Worm (Caenorhabditis elegans) whole organism, L1 larva: ENCODE data around the gene R13A1.3.

Experiments used
- C04F5.9 ChIP-seq: sonication (generic microtip); optimal IDR thresholded peaks from 2 replicates; lab custom pipeline; 2016; ENCODE audit warnings: missing genetic modification characterization, missing compliant biosample characterization
- F16B12.6 ChIP-seq: fragments of 150-350 bp; optimal IDR thresholded peaks from 2 replicates; lab custom pipeline; 2014; ENCODE audit warnings: missing biosample characterization, missing genetic modification characterization
- aly-2 ChIP-seq: fragments of 150-350 bp; optimal IDR thresholded peaks from 2 replicates; lab custom pipeline; 2014; ENCODE audit warnings: missing biosample characterization, missing genetic modification characterization
- blmp-1 ChIP-seq: fragments of 150-350 bp; optimal IDR thresholded peaks from 2 replicates; lab custom pipeline; 2014; ENCODE audit warnings: missing biosample characterization, missing genetic modification characterization
- ceh-8 ChIP-seq: fragments of 200-800 bp; sonication (Bioruptor generic); optimal IDR thresholded peaks from 2 replicates; lab custom pipeline; 2018; ENCODE audit warnings: mild to moderate bottlenecking, missing genetic modification characterization, moderate library complexity, missing compliant biosample characterization
- ceh-88 ChIP-seq: fragments of 200-800 bp; sonication (Bioruptor generic); IDR thresholded peaks from 2 replicates; pipeline ENCODE4 v1.3.6; 2022; ENCODE audit warnings: missing genetic modification characterization, missing compliant biosample characterization
- ces-1 ChIP-seq: fragments of 150-350 bp; optimal IDR thresholded peaks from 2 replicates; lab custom pipeline; 2014; ENCODE audit warnings: missing biosample characterization, missing genetic modification reagents, missing genetic modification characterization
- dpl-1 ChIP-seq, 3 experiments: fragments of 150-350 bp in 2 of 3; sonication (generic microtip) in 1 of 3; optimal IDR thresholded peaks; 2 replicates each; lab custom pipeline; 2014 to 2017; ENCODE audit warnings: missing biosample characterization in 3 of 3, missing genetic modification characterization in 3 of 3, missing genetic modification reagents in 3 of 3
- dsc-1 ChIP-seq: sonication (generic microtip); optimal IDR thresholded peaks from 2 replicates; lab custom pipeline; 2016; ENCODE audit warnings: mild to moderate bottlenecking, missing genetic modification characterization, missing compliant biosample characterization
- efl-1 ChIP-seq, 4 experiments: fragments of 150-350 bp; optimal IDR thresholded peaks in 3 of 4; peaks in 1 of 4; 1 replicate in 1 of 4; 2 replicates in 3 of 4; lab custom pipeline; 2014; ENCODE audit warnings: missing biosample characterization in 2 of 4, missing genetic modification characterization in 2 of 4, missing genetic modification reagents in 2 of 4
- efl-3 ChIP-seq: fragments of 200-800 bp; sonication (Bioruptor generic); optimal IDR thresholded peaks from 2 replicates; lab custom pipeline; 2018; ENCODE audit warnings: mild to moderate bottlenecking, missing genetic modification characterization, missing compliant biosample characterization
- egl-27 ChIP-seq, 2 experiments: fragments of 150-350 bp in 1 of 2; sonication (generic microtip); optimal IDR thresholded peaks; 3 replicates each; lab custom pipeline; 2017 to 2018; ENCODE audit warnings: missing biosample characterization in 2 of 2, missing genetic modification characterization in 2 of 2, missing genetic modification reagents in 2 of 2
- elt-3 ChIP-seq, 6 experiments: fragments of 150-350 bp in 1 of 6; sonication (generic microtip); optimal IDR thresholded peaks; 2 replicates each; lab custom pipeline; 2017 to 2018; ENCODE audit warnings: missing biosample characterization in 6 of 6, missing genetic modification characterization in 6 of 6, inconsistent platforms in 1 of 6
- fkh-8 ChIP-seq: sonication (generic microtip); optimal IDR thresholded peaks from 2 replicates; lab custom pipeline; 2016; ENCODE audit warnings: mild to moderate bottlenecking, missing genetic modification characterization, missing compliant biosample characterization
- fos-1 ChIP-seq: fragments of 150-350 bp; optimal IDR thresholded peaks from 2 replicates; lab custom pipeline; 2014; ENCODE audit warnings: missing biosample characterization, missing genetic modification characterization
- hlh-4 ChIP-seq: sonication (generic microtip); optimal IDR thresholded peaks from 2 replicates; lab custom pipeline; 2016; ENCODE audit warnings: mild to moderate bottlenecking, missing genetic modification characterization, missing compliant biosample characterization
- hpl-2 ChIP-seq: fragments of 150-350 bp; optimal IDR thresholded peaks from 2 replicates; lab custom pipeline; 2014; ENCODE audit warnings: missing biosample characterization, missing genetic modification reagents, missing genetic modification characterization
- jun-1 ChIP-seq: fragments of 150-350 bp; optimal IDR thresholded peaks from 2 replicates; lab custom pipeline; 2014; ENCODE audit warnings: missing biosample characterization, missing genetic modification reagents, missing genetic modification characterization
- lin-14 ChIP-seq: fragments of 200-800 bp; sonication (Bioruptor generic); optimal IDR thresholded peaks from 2 replicates; lab custom pipeline; 2018; ENCODE audit warnings: mild to moderate bottlenecking, missing genetic modification characterization, moderate library complexity, missing compliant biosample characterization
- lin-35 ChIP-seq, 2 experiments: fragments of 150-350 bp; optimal IDR thresholded peaks; 2 replicates each; lab custom pipeline; 2014; ENCODE audit warnings: missing biosample characterization in 2 of 2, missing genetic modification characterization in 2 of 2, missing genetic modification reagents in 2 of 2
- lin-39 ChIP-seq: fragments of 150-350 bp; optimal IDR thresholded peaks from 2 replicates; lab custom pipeline; 2014; ENCODE audit warnings: missing biosample characterization, missing genetic modification reagents, missing genetic modification characterization
- lsy-2 ChIP-seq, 2 experiments: fragments of 150-350 bp; optimal IDR thresholded peaks; 2 replicates each; lab custom pipeline; 2014; ENCODE audit warnings: missing biosample characterization in 2 of 2, missing genetic modification characterization in 2 of 2
- mab-9 ChIP-seq: fragments of 200-800 bp; sonication (Bioruptor generic); IDR thresholded peaks from 2 replicates; pipeline ENCODE4 v1.3.6; 2022; ENCODE audit warnings: missing genetic modification reagents, missing genetic modification characterization, missing compliant biosample characterization
- mdl-1 ChIP-seq, 2 experiments: fragments of 150-350 bp; optimal IDR thresholded peaks; 2 replicates each; lab custom pipeline; 2014 to 2017; ENCODE audit warnings: missing biosample characterization in 2 of 2, missing genetic modification characterization in 2 of 2, inconsistent platforms in 1 of 2
- mef-2 ChIP-seq: fragments of 150-350 bp; optimal IDR thresholded peaks from 2 replicates; lab custom pipeline; 2014; ENCODE audit warnings: missing biosample characterization, missing genetic modification characterization
- mep-1 ChIP-seq: fragments of 150-350 bp; optimal IDR thresholded peaks from 2 replicates; lab custom pipeline; 2014; ENCODE audit warnings: missing biosample characterization, missing genetic modification characterization
- nhr-11 ChIP-seq: fragments of 150-350 bp; optimal IDR thresholded peaks from 2 replicates; lab custom pipeline; 2014; ENCODE audit warnings: missing biosample characterization, missing genetic modification characterization
- nhr-47 ChIP-seq: sonication (generic microtip); optimal IDR thresholded peaks from 2 replicates; lab custom pipeline; 2016; ENCODE audit warnings: mild to moderate bottlenecking, missing genetic modification characterization, moderate library complexity, missing compliant biosample characterization
- nhr-71 ChIP-seq: sonication (generic microtip); optimal IDR thresholded peaks from 2 replicates; lab custom pipeline; 2016; ENCODE audit warnings: mild to moderate bottlenecking, missing genetic modification characterization, moderate library complexity, missing compliant biosample characterization
- nhr-76 ChIP-seq: sonication (generic microtip); optimal IDR thresholded peaks from 2 replicates; lab custom pipeline; 2017; ENCODE audit warnings: missing biosample characterization, missing genetic modification characterization
- nhr-85 ChIP-seq: sonication (generic microtip); peaks from one replicate; lab custom pipeline; 2016; ENCODE audit warnings: missing genetic modification characterization, inconsistent platforms, missing compliant biosample characterization
- pqm-1 ChIP-seq: sonication (generic microtip); optimal IDR thresholded peaks from 3 replicates; lab custom pipeline; 2017; ENCODE audit warnings: missing biosample characterization, missing genetic modification characterization
- rnt-1 ChIP-seq: sonication (generic microtip); optimal IDR thresholded peaks from 2 replicates; lab custom pipeline; 2016; ENCODE audit warnings: mild to moderate bottlenecking, missing genetic modification characterization, moderate library complexity, missing compliant biosample characterization
- skn-1 ChIP-seq: fragments of 150-350 bp; optimal IDR thresholded peaks from 2 replicates; lab custom pipeline; 2014; ENCODE audit warnings: missing biosample characterization, missing genetic modification characterization
- snpc-4 ChIP-seq: fragments of 150-350 bp; optimal IDR thresholded peaks from 2 replicates; lab custom pipeline; 2014; ENCODE audit warnings: missing biosample characterization, missing genetic modification characterization
- tbx-2 ChIP-seq: sonication (generic microtip); optimal IDR thresholded peaks from 2 replicates; lab custom pipeline; 2016; ENCODE audit warnings: missing genetic modification characterization, missing compliant biosample characterization
- tlp-1 ChIP-seq: fragments of 150-350 bp; optimal IDR thresholded peaks from 2 replicates; lab custom pipeline; 2014; ENCODE audit warnings: missing biosample characterization, missing genetic modification characterization
- unc-130 ChIP-seq: fragments of 150-350 bp; optimal IDR thresholded peaks from 2 replicates; lab custom pipeline; 2017; ENCODE audit warnings: missing biosample characterization, missing genetic modification characterization, inconsistent platforms
- unc-30 ChIP-seq: sonication (generic microtip); optimal IDR thresholded peaks from 2 replicates; lab custom pipeline; 2017; ENCODE audit warnings: missing biosample characterization, missing genetic modification characterization
- unc-62 ChIP-seq: fragments of 150-350 bp; optimal IDR thresholded peaks from 2 replicates; lab custom pipeline; 2014; ENCODE audit warnings: missing biosample characterization, missing genetic modification reagents, missing genetic modification characterization
- unc-86 ChIP-seq: sonication (generic microtip); optimal IDR thresholded peaks from 2 replicates; lab custom pipeline; 2016; ENCODE audit warnings: missing genetic modification characterization, missing compliant biosample characterization
- unc-98 ChIP-seq: fragments of 200-800 bp; sonication (Bioruptor generic); IDR thresholded peaks from 2 replicates; pipeline ENCODE4 v1.3.6; 2022; ENCODE audit warnings: missing genetic modification characterization, missing compliant biosample characterization
- vab-15 ChIP-seq: sonication (generic microtip); optimal IDR thresholded peaks from 2 replicates; lab custom pipeline; 2017; ENCODE audit warnings: missing genotype, mild to moderate bottlenecking, missing genetic modification characterization, missing compliant biosample characterization
- xbp-1 ChIP-seq: sonication (generic microtip); optimal IDR thresholded peaks from 2 replicates; lab custom pipeline; 2016; ENCODE audit warnings: missing genetic modification characterization, missing compliant biosample characterization

The R13A1.3 gene

DNA sequence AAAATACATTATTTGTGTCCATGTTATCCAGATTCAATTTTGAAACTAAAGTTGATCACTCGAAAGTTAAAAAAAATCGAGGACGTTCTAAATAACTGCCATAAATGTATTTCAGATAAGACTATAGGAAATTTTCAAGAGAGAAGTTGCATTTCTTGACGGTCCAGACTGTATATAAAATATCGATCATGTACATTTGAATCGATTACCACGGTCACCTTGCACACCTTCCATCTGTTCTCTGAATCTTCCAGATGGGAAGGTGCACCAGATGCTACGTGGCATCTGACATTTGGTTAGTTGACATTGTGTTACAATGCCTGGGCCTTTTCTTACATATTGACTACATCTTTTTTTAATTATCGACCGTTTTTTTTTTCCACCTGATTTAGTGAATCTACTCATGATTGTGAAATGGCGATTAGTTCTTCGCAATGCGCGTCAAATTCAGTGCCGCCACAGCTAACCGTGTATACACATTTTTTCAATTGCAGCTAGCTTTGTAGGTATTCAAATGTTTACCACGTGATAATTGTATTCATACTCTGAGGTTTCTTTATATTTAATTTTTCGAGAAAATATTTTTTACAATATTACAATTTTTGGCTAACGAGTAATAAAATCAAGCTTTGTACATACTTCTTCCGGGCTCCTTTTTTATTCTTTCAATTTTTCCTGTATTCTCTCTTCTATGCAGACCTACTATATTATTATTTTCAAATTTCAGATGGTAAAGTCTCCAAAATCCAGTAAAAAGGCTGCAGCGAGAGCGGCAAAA lies 35.6 kb upstream of the R13A1.3 start, which contains the start of gene skr-16:
TSS of gene skr-16 (plus strand) at position 728 of the 778 bp plus-strand sequence.
- TF ChIP-seq ceh-88 (GFP tag; lab: Robert Waterston, UW) = no peak
- no peak for TF ChIP-seq xbp-1 (tag; lab: Kevin White, UChicago)
- no peak for TF ChIP-seq tlp-1 (tag; lab: Kevin White, UChicago)
- TF ChIP-seq nhr-47 (tag; lab: Kevin White, UChicago) = peak; percentile 5
- no peak for TF ChIP-seq nhr-76 (tag; lab: Kevin White, UChicago)
- no peak for TF ChIP-seq unc-62
- no peak for TF ChIP-seq unc-130 (tag; lab: Kevin White, UChicago)
- TF ChIP-seq hlh-4 (tag; lab: Kevin White, UChicago) = no peak
- peak; percentile 13 for TF ChIP-seq skn-1 (tag; lab: Kevin White, UChicago)
- TF ChIP-seq rnt-1 (tag; lab: Kevin White, UChicago) = peak; percentile 1
- TF ChIP-seq fkh-8 = peak; percentile 6
- peak; percentile 22 to 64 for TF ChIP-seq lin-35 (GFP tag; optimal IDR thresholded peaks at IDR 0.05; lab: Kevin White, UChicago)
- no peak for TF ChIP-seq jun-1
- peak; percentile 7 to 50 for TF ChIP-seq efl-1 (optimal IDR thresholded peaks at IDR 0.05; lab: Kevin White, UChicago)
- peak; percentile 64 to 92 for TF ChIP-seq efl-1 (GFP tag; optimal IDR thresholded peaks at IDR 0.05 in 1 of 2; lab: Kevin White, UChicago)
- peak; percentile 9 for TF ChIP-seq snpc-4 (tag; lab: Kevin White, UChicago)
- TF ChIP-seq dsc-1 (tag; lab: Kevin White, UChicago) = peak; percentile 32
- TF ChIP-seq mep-1 (tag; lab: Kevin White, UChicago) = peak; percentile 79
- TF ChIP-seq unc-30 = no peak
- no peak for TF ChIP-seq nhr-11 (tag; lab: Kevin White, UChicago)
- TF ChIP-seq blmp-1 (tag; lab: Kevin White, UChicago) = no peak
- TF ChIP-seq mdl-1 (tag; optimal IDR thresholded peaks at IDR 0.05; lab: Kevin White, UChicago) = peak in 1 of 2 experiments; percentile 47
- TF ChIP-seq aly-2 (tag; lab: Kevin White, UChicago) = no peak
- TF ChIP-seq elt-3 (tag; optimal IDR thresholded peaks at IDR 0.05; lab: Kevin White, UChicago) = no peak
- TF ChIP-seq ceh-8 (GFP tag; lab: Kevin White, UChicago) = no peak
- TF ChIP-seq fos-1 = no peak
- no peak for TF ChIP-seq ces-1 (GFP tag; lab: Kevin White, UChicago)
- peak in 1 of 2 experiments; percentile 20 for TF ChIP-seq lsy-2 (tag; optimal IDR thresholded peaks at IDR 0.05; lab: Kevin White, UChicago)
- TF ChIP-seq efl-3 (GFP tag; lab: Kevin White, UChicago) = no peak
- TF ChIP-seq nhr-71 (tag; lab: Kevin White, UChicago) = no peak
- TF ChIP-seq F16B12.6 (tag; lab: Kevin White, UChicago) = peak; percentile 82
- TF ChIP-seq egl-27 (tag; optimal IDR thresholded peaks at IDR 0.05; lab: Kevin White, UChicago) = no peak
- no peak for TF ChIP-seq lin-14 (GFP tag; lab: Kevin White, UChicago)
- TF ChIP-seq hpl-2 (GFP tag; lab: Kevin White, UChicago) = no peak
- TF ChIP-seq dpl-1 (GFP tag; optimal IDR thresholded peaks at IDR 0.05; lab: Kevin White, UChicago) = peak; percentile 26 to 70 (median 27)
- no peak for TF ChIP-seq unc-86 (tag; lab: Kevin White, UChicago)
- no peak for TF ChIP-seq tbx-2 (tag; lab: Kevin White, UChicago)
- no peak for TF ChIP-seq unc-98 (GFP tag; lab: Robert Waterston, UW)
- TF ChIP-seq pqm-1 (tag; lab: Kevin White, UChicago) = no peak
- TF ChIP-seq lin-39 = no peak
- TF ChIP-seq mab-9 (GFP tag; lab: Robert Waterston, UW) = no peak
- no peak for TF ChIP-seq vab-15 (tag; lab: Kevin White, UChicago)
- no peak for TF ChIP-seq mef-2 (tag; lab: Kevin White, UChicago)
- TF ChIP-seq C04F5.9 = no peak
- peak; percentile 55 for TF ChIP-seq nhr-85 (tag; lab: Kevin White, UChicago)
